Worm (Caenorhabditis elegans) whole organism, young adult: ENCODE results near the gene coq-5.

Source experiments
- B0035.1 ChIP-seq: sonication (generic microtip); optimal IDR thresholded peaks from 2 replicates; lab custom pipeline; 2016; ENCODE audit warnings: missing genetic modification characterization, mild to moderate bottlenecking, missing compliant biosample characterization, missing genotype, missing genetic modification reagents
- B0336.3 ChIP-seq: fragments of 200-800 bp; sonication (Bioruptor generic); IDR thresholded peaks from 2 replicates; pipeline ENCODE4 v1.3.6; 2022; ENCODE audit warnings: missing genetic modification characterization, missing compliant biosample characterization
- C06A6.2 ChIP-seq: fragments of 200-800 bp; sonication (Bioruptor generic); conservative IDR thresholded peaks from 2 replicates; pipeline ENCODE4 v1.3.6; 2022; ENCODE audit warnings: missing genetic modification characterization, missing compliant biosample characterization
- C17E4.6 ChIP-seq: fragments of 200-800 bp; sonication (Bioruptor generic); IDR thresholded peaks from 2 replicates; pipeline ENCODE4 v1.3.6; 2022; ENCODE audit warnings: missing genetic modification reagents, missing genetic modification characterization, missing compliant biosample characterization
- D2030.7 ChIP-seq: fragments of 200-800 bp; sonication (Bioruptor generic); IDR thresholded peaks from 2 replicates; pipeline ENCODE4 v1.3.6; 2022; ENCODE audit warnings: missing genetic modification reagents, missing genetic modification characterization, missing compliant biosample characterization
- F49E8.2 ChIP-seq: sonication (generic microtip); optimal IDR thresholded peaks from 3 replicates; lab custom pipeline; 2017; ENCODE audit warnings: missing genetic modification characterization, mild to moderate bottlenecking, missing compliant biosample characterization, antibody characterized with exemption, moderate library complexity; ENCODE audit not compliant: insufficient read depth
- F52B5.7 ChIP-seq: sonication (generic microtip); optimal IDR thresholded peaks from 2 replicates; lab custom pipeline; 2016; ENCODE audit warnings: mild to moderate bottlenecking, missing genetic modification characterization, missing compliant biosample characterization
- F55B11.4 ChIP-seq: sonication (generic microtip); optimal IDR thresholded peaks from 2 replicates; lab custom pipeline; 2016; ENCODE audit warnings: missing compliant biosample characterization, missing genetic modification characterization, borderline replicate concordance; ENCODE audit not compliant: insufficient read depth
- F57C9.4 ChIP-seq: sonication (generic microtip); optimal IDR thresholded peaks from 2 replicates; lab custom pipeline; 2017; ENCODE audit warnings: mild to moderate bottlenecking, missing genetic modification characterization, missing compliant biosample characterization
- K12H6.12 ChIP-seq: fragments of 200-800 bp; sonication (Bioruptor generic); optimal IDR thresholded peaks from 2 replicates; lab custom pipeline; 2018; ENCODE audit warnings: mild to moderate bottlenecking, missing genetic modification characterization, missing compliant biosample characterization
- Y56A3A.18 ChIP-seq: fragments of 200-800 bp; sonication (Bioruptor generic); IDR thresholded peaks from 2 replicates; pipeline ENCODE4 v1.3.6; 2022; ENCODE audit warnings: missing genetic modification reagents, missing genetic modification characterization, missing compliant biosample characterization
- Y79H2A.3 ChIP-seq: fragments of 200-800 bp; sonication (Bioruptor generic); conservative IDR thresholded peaks from 2 replicates; pipeline ENCODE4 v1.3.6; 2022; ENCODE audit warnings: missing genetic modification reagents, missing genetic modification characterization, missing compliant biosample characterization
- ZK185.1 ChIP-seq: sonication (generic microtip); optimal IDR thresholded peaks from 2 replicates; lab custom pipeline; 2016; ENCODE audit warnings: mild to moderate bottlenecking, missing genetic modification characterization, missing compliant biosample characterization; ENCODE audit not compliant: poor library complexity, severe bottlenecking
- akir-1 ChIP-seq: fragments of 200-800 bp; sonication (Bioruptor generic); optimal IDR thresholded peaks from 2 replicates; lab custom pipeline; 2018; ENCODE audit warnings: mild to moderate bottlenecking, missing genetic modification characterization, moderate library complexity, missing compliant biosample characterization
- ama-1 ChIP-seq, 3 experiments: fragments of 150-350 bp in 1 of 3; sonication (generic microtip) in 2 of 3; optimal IDR thresholded peaks; 2 replicates each; lab custom pipeline; 2014 to 2018; ENCODE audit warnings: missing biosample characterization in 2 of 3, missing genetic modification characterization in 2 of 3, missing genetic modification reagents in 2 of 3
- atf-7 ChIP-seq: sonication (generic microtip); optimal IDR thresholded peaks from 2 replicates; lab custom pipeline; 2017; ENCODE audit warnings: mild to moderate bottlenecking, missing genetic modification characterization, missing compliant biosample characterization
- athp-1 ChIP-seq: sonication (generic microtip); optimal IDR thresholded peaks from 2 replicates; lab custom pipeline; 2017; ENCODE audit warnings: mild to moderate bottlenecking, missing genetic modification characterization, missing compliant biosample characterization
- ccch-3 ChIP-seq: fragments of 200-800 bp; sonication (Bioruptor generic); optimal IDR thresholded peaks from 2 replicates; lab custom pipeline; 2018; ENCODE audit warnings: mild to moderate bottlenecking, missing genetic modification characterization, missing compliant biosample characterization
- ceh-40 ChIP-seq: fragments of 200-800 bp; sonication (Bioruptor generic); IDR thresholded peaks from 2 replicates; pipeline ENCODE4 v1.3.6; 2022; ENCODE audit warnings: missing genetic modification characterization, missing compliant biosample characterization
- chd-7 ChIP-seq: sonication (generic microtip); optimal IDR thresholded peaks from 2 replicates; lab custom pipeline; 2016; ENCODE audit warnings: mild to moderate bottlenecking, missing genetic modification characterization, moderate library complexity, missing compliant biosample characterization
- die-1 ChIP-seq: sonication (generic microtip); optimal IDR thresholded peaks from 2 replicates; lab custom pipeline; 2016; ENCODE audit warnings: missing genotype, mild to moderate bottlenecking, missing genetic modification characterization, missing compliant biosample characterization
- dox-1 ChIP-seq: fragments of 200-800 bp; sonication (Bioruptor generic); IDR thresholded peaks from 2 replicates; pipeline ENCODE4 v1.3.6; 2022; ENCODE audit warnings: missing genetic modification reagents, missing genetic modification characterization, missing compliant biosample characterization
- egl-44 ChIP-seq: fragments of 200-800 bp; sonication (Bioruptor generic); IDR thresholded peaks from 2 replicates; pipeline ENCODE4 v1.3.6; 2022; ENCODE audit warnings: missing genetic modification reagents, missing genetic modification characterization, missing compliant biosample characterization
- egrh-3 ChIP-seq: fragments of 200-800 bp; sonication (Bioruptor generic); IDR thresholded peaks from 2 replicates; pipeline ENCODE4 v1.3.6; 2022; ENCODE audit warnings: missing genetic modification reagents, missing genetic modification characterization, missing compliant biosample characterization
- ets-4 ChIP-seq: fragments of 200-800 bp; sonication (Bioruptor generic); optimal IDR thresholded peaks from 2 replicates; lab custom pipeline; 2018; ENCODE audit warnings: mild to moderate bottlenecking, missing genetic modification characterization, missing compliant biosample characterization
- fkh-3 ChIP-seq: sonication (generic microtip); optimal IDR thresholded peaks from 2 replicates; lab custom pipeline; 2016; ENCODE audit warnings: mild to moderate bottlenecking, missing genetic modification characterization, missing compliant biosample characterization
- hlh-12 ChIP-seq: sonication (generic microtip); optimal IDR thresholded peaks from 2 replicates; lab custom pipeline; 2016; ENCODE audit warnings: missing genetic modification characterization, missing compliant biosample characterization
- hlh-26 ChIP-seq: fragments of 200-800 bp; sonication (Bioruptor generic); conservative IDR thresholded peaks from 2 replicates; pipeline ENCODE4 v1.3.6; 2022; ENCODE audit warnings: missing genetic modification reagents, missing genetic modification characterization, missing compliant biosample characterization
- let-607 ChIP-seq, 2 experiments: fragments of 200-800 bp in 1 of 2; sonication (Bioruptor generic) in 1 of 2; sonication (generic microtip) in 1 of 2; optimal IDR thresholded peaks; 2 replicates each; lab custom pipeline; 2016 to 2018; ENCODE audit warnings: mild to moderate bottlenecking in 2 of 2, missing compliant biosample characterization in 2 of 2, missing genetic modification characterization in 2 of 2, moderate library complexity in 2 of 2, missing genotype in 1 of 2
- lin-35 ChIP-seq, 3 experiments: fragments of 150-350 bp in 2 of 3; sonication (generic microtip) in 1 of 3; optimal IDR thresholded peaks; 2 replicates each; lab custom pipeline; 2014 to 2018; ENCODE audit warnings: missing biosample characterization in 3 of 3, missing genetic modification characterization in 3 of 3, missing genetic modification reagents in 3 of 3
- lir-1 ChIP-seq: fragments of 200-800 bp; sonication (Bioruptor generic); conservative IDR thresholded peaks from 2 replicates; pipeline ENCODE4 v1.3.6; 2022; ENCODE audit warnings: missing genetic modification reagents, missing genetic modification characterization, missing compliant biosample characterization
- madf-3 ChIP-seq: fragments of 200-800 bp; sonication (Bioruptor generic); IDR thresholded peaks from 2 replicates; pipeline ENCODE4 v1.3.6; 2022; ENCODE audit warnings: missing genetic modification reagents, missing genetic modification characterization, missing compliant biosample characterization
- madf-6 ChIP-seq: fragments of 200-800 bp; sonication (Bioruptor generic); IDR thresholded peaks from 2 replicates; pipeline ENCODE4 v1.3.6; 2022; ENCODE audit warnings: missing genetic modification reagents, missing genetic modification characterization, missing compliant biosample characterization
- mel-28 ChIP-seq: sonication (generic microtip); optimal IDR thresholded peaks from 2 replicates; lab custom pipeline; 2016; ENCODE audit warnings: borderline replicate concordance, mild to moderate bottlenecking, missing genetic modification characterization, missing compliant biosample characterization
- mes-4 ChIP-seq: sonication (generic microtip); optimal IDR thresholded peaks from 2 replicates; lab custom pipeline; 2016; ENCODE audit warnings: missing genotype, missing genetic modification characterization, missing compliant biosample characterization
- mxl-1 ChIP-seq: sonication (generic microtip); optimal IDR thresholded peaks from 2 replicates; lab custom pipeline; 2016; ENCODE audit warnings: missing genetic modification characterization, missing compliant biosample characterization
- nfya-2 ChIP-seq: fragments of 200-800 bp; sonication (Bioruptor generic); IDR thresholded peaks from 2 replicates; pipeline ENCODE4 v1.3.6; 2022; ENCODE audit warnings: missing genetic modification reagents, missing genetic modification characterization, missing compliant biosample characterization
- nfyb-1 ChIP-seq: fragments of 200-800 bp; sonication (Bioruptor generic); IDR thresholded peaks from 2 replicates; pipeline ENCODE4 v1.3.6; 2022; ENCODE audit warnings: missing genetic modification reagents, missing genetic modification characterization, missing compliant biosample characterization
- nhr-90 ChIP-seq: sonication (generic microtip); optimal IDR thresholded peaks from 2 replicates; lab custom pipeline; 2016; ENCODE audit warnings: missing genotype, mild to moderate bottlenecking, missing genetic modification characterization, missing compliant biosample characterization
- pbrm-1 ChIP-seq: fragments of 200-800 bp; sonication (Bioruptor generic); IDR thresholded peaks from 2 replicates; pipeline ENCODE4 v1.3.6; 2022; ENCODE audit warnings: missing genetic modification reagents, missing genetic modification characterization, missing compliant biosample characterization
- snpc-3.4 ChIP-seq: sonication (generic microtip); optimal IDR thresholded peaks from 2 replicates; lab custom pipeline; 2017; ENCODE audit warnings: missing genetic modification characterization, mild to moderate bottlenecking, missing compliant biosample characterization, antibody characterized with exemption, moderate library complexity, missing genotype, missing genetic modification reagents
- tlf-1 ChIP-seq: fragments of 200-800 bp; sonication (Bioruptor generic); optimal IDR thresholded peaks from 2 replicates; lab custom pipeline; 2018; ENCODE audit warnings: mild to moderate bottlenecking, missing genetic modification characterization, missing compliant biosample characterization
- unc-62 ChIP-seq: fragments of 150-350 bp; optimal IDR thresholded peaks from 2 replicates; lab custom pipeline; 2014; ENCODE audit warnings: missing biosample characterization, missing genetic modification reagents, missing genetic modification characterization
- zfh-2 ChIP-seq: fragments of 200-800 bp; sonication (Bioruptor generic); conservative IDR thresholded peaks from 2 replicates; pipeline ENCODE4 v1.3.6; 2022; ENCODE audit warnings: missing genetic modification reagents, missing genetic modification characterization, missing compliant biosample characterization
- ztf-18 ChIP-seq: sonication (generic microtip); optimal IDR thresholded peaks from 2 replicates; lab custom pipeline; 2016; ENCODE audit warnings: missing genotype, mild to moderate bottlenecking, missing genetic modification characterization, missing compliant biosample characterization
- ztf-26 ChIP-seq: sonication (generic microtip); optimal IDR thresholded peaks from 2 replicates; lab custom pipeline; 2017; ENCODE audit warnings: missing genetic modification characterization, missing compliant biosample characterization
- ztf-3 ChIP-seq: fragments of 200-800 bp; sonication (Bioruptor generic); optimal IDR thresholded peaks from 2 replicates; lab custom pipeline; 2018; ENCODE audit warnings: mild to moderate bottlenecking, missing genetic modification characterization, missing compliant biosample characterization

The coq-5 gene

DNA sequence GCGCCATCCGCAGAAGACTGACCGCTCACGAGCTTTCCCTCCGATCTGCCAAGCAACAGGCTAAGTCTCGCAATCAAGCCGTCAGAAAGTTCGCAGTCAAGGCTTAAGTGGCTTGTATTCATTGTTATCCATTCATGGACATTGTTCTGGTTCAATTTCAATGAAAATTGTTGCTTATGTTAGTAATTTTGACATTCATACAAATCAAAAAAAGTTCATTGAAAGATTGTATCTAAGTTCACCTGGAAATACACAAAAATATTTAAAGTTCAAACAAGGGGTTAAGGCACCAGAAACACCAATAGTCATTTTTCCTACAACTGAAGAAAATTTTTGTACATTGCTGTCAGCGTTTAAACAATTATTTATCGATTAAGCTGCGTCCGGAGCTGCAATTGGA, 2.8 kb downstream of the coq-5 start (continued):
- TF ChIP-seq D2030.7 (GFP tag; lab: Robert Waterston, UW), result no peak; the same call in 1 of the 2 replicates
- TF ChIP-seq lin-35 (GFP tag; optimal IDR thresholded peaks at IDR 0.05; lab: Kevin White, UChicago), result peak in 1 of 3 experiments; percentile 22
- TF ChIP-seq atf-7, result no peak
- TF ChIP-seq nfya-2, result no peak
- TF ChIP-seq mes-4 (tag; lab: Kevin White, UChicago), result no peak
- TF ChIP-seq pbrm-1, result peak; percentile 66; the same call in 1 of the 2 replicates
- peak; percentile 82 for TF ChIP-seq B0336.3 (GFP tag; lab: Robert Waterston, UW)
- no peak for TF ChIP-seq mxl-1 (tag; lab: Kevin White, UChicago)
- no peak for TF ChIP-seq die-1 (tag; lab: Kevin White, UChicago)
- TF ChIP-seq ztf-26 (tag; lab: Kevin White, UChicago), result no peak
- TF ChIP-seq Y79H2A.3 (GFP tag; lab: Robert Waterston, UW), result no peak
- TF ChIP-seq fkh-3 (tag; lab: Kevin White, UChicago), result no peak
- no peak for TF ChIP-seq zfh-2 (GFP tag; lab: Robert Waterston, UW)
- TF ChIP-seq mel-28 (tag; lab: Kevin White, UChicago), result no peak
- TF ChIP-seq F52B5.7, result no peak
- peak; percentile 48; the same call in 1 of the 2 replicates for TF ChIP-seq dox-1 (GFP tag; lab: Robert Waterston, UW)
- TF ChIP-seq athp-1, result peak; percentile 11
- peak; percentile 45 for TF ChIP-seq ztf-18 (tag; lab: Kevin White, UChicago)
- no peak for TF ChIP-seq ccch-3 (GFP tag; lab: Kevin White, UChicago)
- no peak for TF ChIP-seq C06A6.2 (GFP tag; lab: Robert Waterston, UW)
- TF ChIP-seq let-607 (tag; optimal IDR thresholded peaks at IDR 0.05; lab: Kevin White, UChicago), result no peak
- TF ChIP-seq hlh-26 (GFP tag; lab: Robert Waterston, UW), result no peak
- TF ChIP-seq chd-7 (tag; lab: Kevin White, UChicago), result no peak
- TF ChIP-seq F49E8.2 (tag; lab: Kevin White, UChicago), result peak; percentile 82
- no peak for TF ChIP-seq B0035.1
- TF ChIP-seq madf-3 (GFP tag; lab: Robert Waterston, UW), result peak; percentile 74
- TF ChIP-seq ceh-40, result no peak
- TF ChIP-seq F57C9.4 (tag; lab: Kevin White, UChicago), result no peak
- peak; percentile 9 for TF ChIP-seq nhr-90 (tag; lab: Kevin White, UChicago)
- no peak for TF ChIP-seq egl-44 (GFP tag; lab: Robert Waterston, UW)

DNA sequence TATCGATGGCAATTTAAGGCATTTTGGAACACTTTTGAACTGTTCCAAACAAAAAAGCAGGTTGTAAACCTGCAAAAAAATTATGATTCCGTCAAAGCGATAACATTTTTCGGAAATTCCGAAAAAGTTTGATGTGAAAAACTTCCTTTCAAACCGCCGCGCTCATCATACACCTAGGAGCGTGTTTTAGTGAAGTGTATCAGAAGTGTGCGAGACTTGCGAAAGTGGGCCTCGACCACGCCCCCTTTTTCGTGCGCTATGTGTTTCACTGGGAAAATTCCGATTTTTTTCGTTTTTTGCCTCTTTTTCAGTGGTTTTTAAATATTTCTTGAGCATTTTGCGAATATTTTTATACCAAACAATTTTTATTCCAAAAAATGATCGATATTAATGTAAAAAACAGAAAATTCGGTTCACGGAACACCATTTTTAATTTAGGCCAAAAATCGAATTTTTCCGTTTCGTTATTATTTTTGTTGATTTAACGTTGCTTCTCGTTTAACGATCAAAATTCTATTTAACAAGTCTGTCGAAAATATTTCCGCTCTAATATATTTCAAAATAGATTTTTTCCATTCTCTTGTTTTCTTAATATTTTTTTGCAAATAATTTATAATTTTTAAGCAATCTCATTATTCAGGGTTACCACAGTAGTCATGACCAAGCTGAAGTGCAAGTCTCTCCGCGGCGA, 3.6 kb downstream of the coq-5 start, which contains the start of gene rpl-35:
Gene rpl-35, plus strand, starts transcription at position 641 of the 691 bp plus-strand sequence.
- TF ChIP-seq F55B11.4 (no peak), ama-1 (optimal IDR thresholded peaks at IDR 0.05; lab: Kevin White, UChicago) (peak; percentile 10), ama-1 (GFP tag; optimal IDR thresholded peaks at IDR 0.05; lab: Kevin White, UChicago) (peak; percentile 62 to 79), ZK185.1 (tag; lab: Kevin White, UChicago) (peak; percentile 99), ztf-3 (peak; percentile 93), C17E4.6 (GFP tag; lab: Robert Waterston, UW) (peak; percentile 100), tlf-1 (GFP tag; lab: Kevin White, UChicago) (peak; percentile 100), Y56A3A.18 (GFP tag; lab: Robert Waterston, UW) (peak; percentile 99; the same call in 1 of the 2 replicates), K12H6.12 (tag; lab: Kevin White, UChicago) (peak; percentile 99), F49E8.2 (tag; lab: Kevin White, UChicago) (peak; percentile 99), snpc-3.4 (tag; lab: Kevin White, UChicago) (peak; percentile 98), hlh-12 (tag; lab: Kevin White, UChicago) (no peak), nfyb-1 (GFP tag; lab: Robert Waterston, UW) (peak; percentile 99), egrh-3 (peak; percentile 85), akir-1 (peak; percentile 88), lir-1 (GFP tag; lab: Robert Waterston, UW) (peak; percentile 99), ets-4 (peak; percentile 99), madf-6 (peak; percentile 99), unc-62 (GFP tag; lab: Kevin White, UChicago) (peak; percentile 41), mxl-1 (tag; lab: Kevin White, UChicago) (peak; percentile 55)
